Worm (Caenorhabditis elegans) whole organism, young adult: ENCODE data around the gene cnc-9.

Experiments
- F33H1.4 ChIP-seq: fragments of 200-800 bp; sonication (Bioruptor generic); IDR thresholded peaks from 2 replicates; pipeline ENCODE4 v1.3.6; 2022; ENCODE audit warnings: missing genetic modification reagents, missing genetic modification characterization, missing compliant biosample characterization
- F49E8.2 ChIP-seq: sonication (generic microtip); optimal IDR thresholded peaks from 3 replicates; lab custom pipeline; 2017; ENCODE audit warnings: missing genetic modification characterization, mild to moderate bottlenecking, missing compliant biosample characterization, antibody characterized with exemption, moderate library complexity; ENCODE audit not compliant: insufficient read depth
- F55B11.4 ChIP-seq: sonication (generic microtip); optimal IDR thresholded peaks from 2 replicates; lab custom pipeline; 2016; ENCODE audit warnings: missing compliant biosample characterization, missing genetic modification characterization, borderline replicate concordance; ENCODE audit not compliant: insufficient read depth
- K12H6.12 ChIP-seq: fragments of 200-800 bp; sonication (Bioruptor generic); optimal IDR thresholded peaks from 2 replicates; lab custom pipeline; 2018; ENCODE audit warnings: mild to moderate bottlenecking, missing genetic modification characterization, missing compliant biosample characterization
- Y53F4B.3 ChIP-seq: fragments of 200-800 bp; sonication (Bioruptor generic); IDR thresholded peaks from 2 replicates; pipeline ENCODE4 v1.3.6; 2022; ENCODE audit warnings: missing genetic modification reagents, missing genetic modification characterization, missing compliant biosample characterization
- Y53G8AR.9 ChIP-seq: fragments of 200-800 bp; sonication (Bioruptor generic); conservative IDR thresholded peaks from 2 replicates; pipeline ENCODE4 v1.3.6; 2022; ENCODE audit warnings: missing genetic modification reagents, missing genetic modification characterization, missing compliant biosample characterization
- ZK185.1 ChIP-seq: sonication (generic microtip); optimal IDR thresholded peaks from 2 replicates; lab custom pipeline; 2016; ENCODE audit warnings: mild to moderate bottlenecking, missing genetic modification characterization, missing compliant biosample characterization; ENCODE audit not compliant: poor library complexity, severe bottlenecking
- aptf-2 ChIP-seq: fragments of 200-800 bp; sonication (Bioruptor generic); conservative IDR thresholded peaks from 2 replicates; pipeline ENCODE4 v1.3.6; 2022; ENCODE audit warnings: missing genetic modification reagents, missing genetic modification characterization, missing compliant biosample characterization
- attf-6 ChIP-seq: fragments of 200-800 bp; sonication (Bioruptor generic); IDR thresholded peaks from 2 replicates; pipeline ENCODE4 v1.3.6; 2022; ENCODE audit warnings: missing genetic modification reagents, missing genetic modification characterization, missing compliant biosample characterization
- ceh-27 ChIP-seq: fragments of 200-800 bp; sonication (Bioruptor generic); optimal IDR thresholded peaks from 2 replicates; lab custom pipeline; 2018; ENCODE audit warnings: mild to moderate bottlenecking, missing genetic modification characterization, moderate library complexity, missing compliant biosample characterization
- ceh-58 ChIP-seq: fragments of 200-800 bp; sonication (Bioruptor generic); IDR thresholded peaks from 2 replicates; pipeline ENCODE4 v1.3.6; 2022; ENCODE audit warnings: missing genetic modification characterization, missing compliant biosample characterization
- ceh-79 ChIP-seq: sonication (generic microtip); optimal IDR thresholded peaks from 2 replicates; lab custom pipeline; 2017; ENCODE audit warnings: mild to moderate bottlenecking, missing genetic modification characterization, missing compliant biosample characterization
- dox-1 ChIP-seq: fragments of 200-800 bp; sonication (Bioruptor generic); IDR thresholded peaks from 2 replicates; pipeline ENCODE4 v1.3.6; 2022; ENCODE audit warnings: missing genetic modification reagents, missing genetic modification characterization, missing compliant biosample characterization
- dpl-1 ChIP-seq: fragments of 150-350 bp; optimal IDR thresholded peaks from 2 replicates; lab custom pipeline; 2014; ENCODE audit warnings: missing biosample characterization, missing genetic modification reagents, missing genetic modification characterization
- egl-44 ChIP-seq: fragments of 200-800 bp; sonication (Bioruptor generic); IDR thresholded peaks from 2 replicates; pipeline ENCODE4 v1.3.6; 2022; ENCODE audit warnings: missing genetic modification reagents, missing genetic modification characterization, missing compliant biosample characterization
- egrh-3 ChIP-seq: fragments of 200-800 bp; sonication (Bioruptor generic); IDR thresholded peaks from 2 replicates; pipeline ENCODE4 v1.3.6; 2022; ENCODE audit warnings: missing genetic modification reagents, missing genetic modification characterization, missing compliant biosample characterization
- ets-4 ChIP-seq: fragments of 200-800 bp; sonication (Bioruptor generic); optimal IDR thresholded peaks from 2 replicates; lab custom pipeline; 2018; ENCODE audit warnings: mild to moderate bottlenecking, missing genetic modification characterization, missing compliant biosample characterization
- gei-17 ChIP-seq: fragments of 200-800 bp; sonication (Bioruptor generic); optimal IDR thresholded peaks from 2 replicates; lab custom pipeline; 2018; ENCODE audit warnings: mild to moderate bottlenecking, missing genetic modification characterization, missing compliant biosample characterization
- let-526 ChIP-seq: fragments of 200-800 bp; sonication (Bioruptor generic); IDR thresholded peaks from 2 replicates; pipeline ENCODE4 v1.3.6; 2022; ENCODE audit warnings: missing genetic modification reagents, missing genetic modification characterization, missing compliant biosample characterization
- madf-10 ChIP-seq: sonication (generic microtip); optimal IDR thresholded peaks from 2 replicates; lab custom pipeline; 2016; ENCODE audit warnings: mild to moderate bottlenecking, missing genetic modification characterization, missing compliant biosample characterization
- nfya-2 ChIP-seq: fragments of 200-800 bp; sonication (Bioruptor generic); IDR thresholded peaks from 2 replicates; pipeline ENCODE4 v1.3.6; 2022; ENCODE audit warnings: missing genetic modification reagents, missing genetic modification characterization, missing compliant biosample characterization
- nhr-80 ChIP-seq: sonication (generic microtip); optimal IDR thresholded peaks from 2 replicates; lab custom pipeline; 2016; ENCODE audit warnings: missing genetic modification characterization, missing compliant biosample characterization
- nhr-90 ChIP-seq: sonication (generic microtip); optimal IDR thresholded peaks from 2 replicates; lab custom pipeline; 2016; ENCODE audit warnings: missing genotype, mild to moderate bottlenecking, missing genetic modification characterization, missing compliant biosample characterization
- pha-4 ChIP-seq: fragments of 150-350 bp; sonication (generic microtip); optimal IDR thresholded peaks from 2 replicates; lab custom pipeline; 2014; ENCODE audit warnings: missing biosample characterization, missing genetic modification reagents, missing genetic modification characterization
- rcor-1 ChIP-seq: fragments of 200-800 bp; sonication (Bioruptor generic); IDR thresholded peaks from 2 replicates; pipeline ENCODE4 v1.3.6; 2022; ENCODE audit warnings: missing genetic modification reagents, missing genetic modification characterization, missing compliant biosample characterization
- snpc-1.3 ChIP-seq: sonication (generic microtip); optimal IDR thresholded peaks from 2 replicates; lab custom pipeline; 2017; ENCODE audit warnings: missing genetic modification characterization, mild to moderate bottlenecking, missing compliant biosample characterization, antibody characterized with exemption, moderate library complexity, missing genotype, missing genetic modification reagents; ENCODE audit not compliant: insufficient read depth
- xnd-1 ChIP-seq: sonication (generic microtip); optimal IDR thresholded peaks from 2 replicates; lab custom pipeline; 2016; ENCODE audit warnings: missing genotype, missing genetic modification reagents, missing genetic modification characterization, missing compliant biosample characterization
- ztf-18 ChIP-seq: sonication (generic microtip); optimal IDR thresholded peaks from 2 replicates; lab custom pipeline; 2016; ENCODE audit warnings: missing genotype, mild to moderate bottlenecking, missing genetic modification characterization, missing compliant biosample characterization
- ztf-22 ChIP-seq: fragments of 200-800 bp; sonication (Bioruptor generic); optimal IDR thresholded peaks from 2 replicates; lab custom pipeline; 2018; ENCODE audit warnings: mild to moderate bottlenecking, missing genetic modification characterization, moderate library complexity, missing compliant biosample characterization
- ztf-26 ChIP-seq: sonication (generic microtip); optimal IDR thresholded peaks from 2 replicates; lab custom pipeline; 2017; ENCODE audit warnings: missing genetic modification characterization, missing compliant biosample characterization
- ztf-28 ChIP-seq: fragments of 200-800 bp; sonication (Bioruptor generic); IDR thresholded peaks from 2 replicates; pipeline ENCODE4 v1.3.6; 2022; ENCODE audit warnings: missing genetic modification reagents, missing genetic modification characterization, missing compliant biosample characterization
- ztf-6 ChIP-seq: fragments of 200-800 bp; sonication (Bioruptor generic); IDR thresholded peaks from 2 replicates; pipeline ENCODE4 v1.3.6; 2022; ENCODE audit warnings: missing genetic modification reagents, missing genetic modification characterization, missing compliant biosample characterization

The cnc-9 gene

ce11 chrV:7395359-7395758, 4.6 kb downstream of the cnc-9 start, which contains the start of gene srx-9:
TSS of gene srx-9 (minus strand) at chrV:7395459.
- TF ChIP-seq F49E8.2 (tag; lab: Kevin White, UChicago) (no peak), ets-4 (GFP tag; lab: Kevin White, UChicago) (no peak), xnd-1 (tag; lab: Kevin White, UChicago) (no peak), nhr-90 (tag; lab: Kevin White, UChicago) (no peak), ztf-22 (GFP tag; lab: Kevin White, UChicago) (no peak), F55B11.4 (no peak), nhr-80 (tag; lab: Kevin White, UChicago) (no peak), Y53F4B.3 (GFP tag; lab: Robert Waterston, UW) (no peak), pha-4 (tag; lab: Kevin White, UChicago) (no peak), ceh-27 (GFP tag; lab: Kevin White, UChicago) (no peak), dpl-1 (GFP tag; lab: Kevin White, UChicago) (no peak)

- TF ChIP-seq nhr-80 (tag; lab: Kevin White, UChicago) (peak; percentile 34), ceh-79 (tag; lab: Kevin White, UChicago) (no peak)
- TF ChIP-seq, all 124 proteins: peak for 1
Observed at ce11 chrV:7391933-7392332, 8.1 kb downstream of the cnc-9 start, which contains the start of gene fbxa-105. TSS of gene fbxa-105 (minus strand) at chrV:7392029.

ce11 chrV:7389771-7390170, 10.2 kb downstream of the cnc-9 start, which contains the start of gene C02H6.1:
TSS of gene C02H6.1 (minus strand) at chrV:7389871.
- TF ChIP-seq dpl-1 (GFP tag; lab: Kevin White, UChicago), result no peak
- TF ChIP-seq ztf-26 (tag; lab: Kevin White, UChicago), result no peak

- no peak for TF ChIP-seq ceh-58 (GFP tag; lab: Robert Waterston, UW)
- no peak for TF ChIP-seq F33H1.4 (GFP tag; lab: Robert Waterston, UW)
- no peak for TF ChIP-seq egrh-3 (GFP tag; lab: Robert Waterston, UW)
- no peak for TF ChIP-seq ztf-18
- no peak for TF ChIP-seq dox-1 (GFP tag; lab: Robert Waterston, UW)
- no peak for TF ChIP-seq K12H6.12 (tag; lab: Kevin White, UChicago)
- TF ChIP-seq attf-6 (GFP tag; lab: Robert Waterston, UW), result no peak
Observed at ce11 chrV:7387755-7388154, 12.2 kb downstream of the cnc-9 start, which contains the start of gene C02H6.3. TSS of gene C02H6.3 (minus strand) at chrV:7387855.

ce11 chrV:7386052-7386573, 13.9 kb downstream of the cnc-9 start, which contains the start of gene srp-6:
TSS of gene srp-6 (minus strand) at chrV:7386102.
- TF ChIP-seq xnd-1 (tag; lab: Kevin White, UChicago) (no peak), snpc-1.3 (tag; lab: Kevin White, UChicago) (no peak), let-526 (GFP tag; lab: Robert Waterston, UW) (no peak), nfya-2 (no peak), ZK185.1 (tag; lab: Kevin White, UChicago) (no peak), dox-1 (GFP tag; lab: Robert Waterston, UW) (no peak), aptf-2 (no peak), madf-10 (no peak), Y53G8AR.9 (GFP tag; lab: Robert Waterston, UW) (no peak), rcor-1 (GFP tag; lab: Robert Waterston, UW) (no peak), gei-17 (no peak), ztf-6 (GFP tag; lab: Robert Waterston, UW) (no peak), attf-6 (GFP tag; lab: Robert Waterston, UW) (no peak), egl-44 (GFP tag; lab: Robert Waterston, UW) (no peak), ztf-28 (GFP tag; lab: Robert Waterston, UW) (no peak)
